Fruit fly (Drosophila melanogaster): Measurements from ENCODE around the gene CG31467.

The CG31467 gene

dm6 chr3R:10711148-10711547 is 4.5 kb upstream of the CG31467 start, which contains the start of gene CG14689:
TSS of gene CG14689 (minus strand) at chr3R:10711248.
- TF ChIP-seq Pif1B (GFP tag; optimal IDR thresholded peaks at IDR 0.05) (no peak), D1 (tag; optimal IDR thresholded peaks at IDR 0.05) (no peak), CG8159 (tag; optimal IDR thresholded peaks at IDR 0.05) (no peak), fd96Ca (GFP tag; IDR thresholded peaks at IDR 0.05) (no peak)

DNA sequence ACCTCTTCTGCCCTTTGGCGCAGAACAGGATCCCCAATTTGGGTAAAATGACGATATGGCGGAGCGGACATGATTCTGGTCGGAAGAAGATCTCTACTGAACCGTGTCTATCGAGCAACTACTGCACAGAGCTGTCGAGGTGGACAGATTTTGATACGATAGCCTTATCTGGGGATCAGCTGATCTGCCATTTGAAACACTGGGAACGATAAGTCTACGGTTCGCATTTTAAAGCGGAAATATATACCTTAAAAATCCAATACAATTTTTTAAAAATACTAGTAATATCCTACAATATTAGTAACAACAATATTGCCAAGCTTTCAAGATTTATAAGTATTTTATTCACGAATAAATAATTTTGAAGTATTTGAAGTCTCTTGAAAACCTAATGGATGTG is 2.6 kb upstream of the CG31467 start, which contains the start of gene CG31373:
TSS of gene CG31373 (minus strand) at position 101 of the 400 bp plus-strand sequence.
- TF ChIP-seq CG4496 (GFP tag; IDR thresholded peaks at IDR 0.05) (no peak), CG9948 (tag; optimal IDR thresholded peaks at IDR 0.05) (no peak), EcR (GFP tag; optimal IDR thresholded peaks at IDR 0.05) (no peak), CG12605 (GFP tag; IDR thresholded peaks at IDR 0.05) (no peak), Ets98B (GFP tag; IDR thresholded peaks at IDR 0.05) (no peak), Snoo (tag; optimal IDR thresholded peaks at IDR 0.05) (no peak), D1 (tag; optimal IDR thresholded peaks at IDR 0.05) (no peak), CG14655 (GFP tag; optimal IDR thresholded peaks at IDR 0.05) (no peak), CG10348 (GFP tag; IDR thresholded peaks at IDR 0.05) (no peak), CG17806 (tag; optimal IDR thresholded peaks at IDR 0.05) (no peak), rn (GFP tag; IDR thresholded peaks at IDR 0.05) (no peak), CG34367 (tag; optimal IDR thresholded peaks at IDR 0.05) (no peak), Pif1A (GFP tag; optimal IDR thresholded peaks at IDR 0.05) (no peak), Pif1B (GFP tag; optimal IDR thresholded peaks at IDR 0.05) (no peak)

- TF ChIP-seq CG8159 (tag; optimal IDR thresholded peaks at IDR 0.05) (no peak), CG4496 (GFP tag; IDR thresholded peaks at IDR 0.05) (no peak), Snoo (tag; optimal IDR thresholded peaks at IDR 0.05) (no peak), gl (tag; optimal IDR thresholded peaks at IDR 0.05) (no peak), CG32121 (GFP tag; IDR thresholded peaks at IDR 0.05) (no peak), CG14655 (GFP tag; optimal IDR thresholded peaks at IDR 0.05) (no peak), CG10348 (GFP tag; IDR thresholded peaks at IDR 0.05) (no peak), CG9948 (tag; optimal IDR thresholded peaks at IDR 0.05) (no peak), fd96Ca (GFP tag; IDR thresholded peaks at IDR 0.05) (no peak), rn (GFP tag; IDR thresholded peaks at IDR 0.05) (no peak), CG15710 (tag; optimal IDR thresholded peaks at IDR 0.05) (no peak), Pif1B (GFP tag; optimal IDR thresholded peaks at IDR 0.05) (no peak), CG34367 (tag; optimal IDR thresholded peaks at IDR 0.05) (no peak), Pif1A (GFP tag; optimal IDR thresholded peaks at IDR 0.05) (no peak), CG17806 (tag; optimal IDR thresholded peaks at IDR 0.05) (no peak), CG12605 (GFP tag; IDR thresholded peaks at IDR 0.05) (no peak)
These were observed 1.5 kb upstream of the CG31467 start, which contains the start of gene CG31278 for dm6 chr3R:10708169-10708568. TSS of gene CG31278 (minus strand) at chr3R:10708340.

DNA sequence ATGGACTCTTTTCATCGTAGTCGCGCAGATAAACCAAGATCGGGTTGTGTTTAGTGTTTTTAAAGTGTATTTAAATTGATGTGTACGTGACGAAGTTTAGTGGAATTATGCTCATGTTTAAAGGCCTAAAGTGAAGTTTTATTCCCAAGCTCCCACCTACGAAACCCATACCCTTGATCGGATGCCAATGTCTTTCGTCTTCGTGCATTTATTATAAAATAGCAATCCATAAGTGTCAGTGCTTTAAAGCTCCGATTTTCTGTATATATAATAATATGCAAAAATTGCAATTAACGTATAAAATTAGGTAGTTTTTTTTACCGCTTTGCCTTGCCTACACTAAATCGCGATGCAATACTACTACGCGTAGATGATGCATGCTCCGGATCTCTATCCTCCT is 1.7 kb downstream of the CG31467 start, which contains the start of gene CG31391:
TSS of gene CG31391 (minus strand) at position 101 of the 400 bp plus-strand sequence.
- TF ChIP-seq CG8159 (tag; optimal IDR thresholded peaks at IDR 0.05) = no peak
- no peak for TF ChIP-seq CG14655 (GFP tag; optimal IDR thresholded peaks at IDR 0.05)
- TF ChIP-seq CG4496 (GFP tag; IDR thresholded peaks at IDR 0.05) = no peak
- no peak for TF ChIP-seq Ets98B (GFP tag; IDR thresholded peaks at IDR 0.05)
- no peak for TF ChIP-seq CG8301 (tag; optimal IDR thresholded peaks at IDR 0.05)
- TF ChIP-seq Snoo (tag; optimal IDR thresholded peaks at IDR 0.05) = no peak
- TF ChIP-seq EcR (GFP tag; optimal IDR thresholded peaks at IDR 0.05) = no peak
- no peak for TF ChIP-seq CG17806 (tag; optimal IDR thresholded peaks at IDR 0.05)
- no peak for TF ChIP-seq gl (tag; optimal IDR thresholded peaks at IDR 0.05)

DNA sequence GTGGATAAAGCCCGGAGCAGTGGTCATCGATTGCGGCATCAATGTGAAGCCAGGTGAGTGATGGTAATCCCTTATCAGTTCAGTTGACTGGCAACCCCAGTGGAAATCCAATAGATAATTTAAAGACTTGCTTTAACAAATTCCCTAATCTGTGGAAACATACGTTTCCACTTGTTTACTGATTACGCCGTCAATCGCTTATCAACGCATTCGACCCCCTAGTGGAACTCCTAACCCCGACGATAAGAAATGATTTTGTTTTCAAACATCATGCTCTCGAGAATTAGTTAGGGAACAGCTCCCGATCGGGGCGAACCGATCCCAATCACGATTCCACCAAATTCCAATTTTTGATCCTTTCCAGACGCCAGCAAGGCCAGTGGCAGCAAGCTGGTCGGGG is 6.0 kb downstream of the CG31467 start:
- TF ChIP-seq CG17806 (tag; optimal IDR thresholded peaks at IDR 0.05) (no peak), D1 (tag; optimal IDR thresholded peaks at IDR 0.05) (no peak), CG32121 (GFP tag; IDR thresholded peaks at IDR 0.05) (no peak), Pif1B (GFP tag; optimal IDR thresholded peaks at IDR 0.05) (no peak), CG10348 (GFP tag; IDR thresholded peaks at IDR 0.05) (no peak), CG4496 (GFP tag; IDR thresholded peaks at IDR 0.05) (no peak), CG12605 (GFP tag; IDR thresholded peaks at IDR 0.05) (no peak), CG34367 (tag; optimal IDR thresholded peaks at IDR 0.05) (no peak), CG8159 (tag; optimal IDR thresholded peaks at IDR 0.05) (no peak), fd96Ca (GFP tag; IDR thresholded peaks at IDR 0.05) (no peak), CG15710 (tag; optimal IDR thresholded peaks at IDR 0.05) (no peak), CG13204 (GFP tag; optimal IDR thresholded peaks at IDR 0.05) (no peak), rn (GFP tag; IDR thresholded peaks at IDR 0.05) (no peak), Ets98B (GFP tag; IDR thresholded peaks at IDR 0.05) (no peak), Pif1A (GFP tag; optimal IDR thresholded peaks at IDR 0.05) (no peak), EcR (GFP tag; optimal IDR thresholded peaks at IDR 0.05) (no peak), CG14655 (GFP tag; optimal IDR thresholded peaks at IDR 0.05) (no peak), CG9948 (tag; optimal IDR thresholded peaks at IDR 0.05) (no peak), CG8301 (tag; optimal IDR thresholded peaks at IDR 0.05) (no peak)

- no peak for TF ChIP-seq CG32121 (GFP tag; IDR thresholded peaks at IDR 0.05)
- no peak for TF ChIP-seq CG15710 (tag; optimal IDR thresholded peaks at IDR 0.05)
These were observed 7.4 kb downstream of the CG31467 start for dm6 chr3R:10699020-10699951.

All from whole organism, pupa.